Worm (Caenorhabditis elegans) whole organism, late embryonic: ENCODE measurements around the gene csp-2.
"Not testable (repeated sequence)": the region's sequence is repeated elsewhere in the genome, so short reads cannot be mapped to it uniquely, and the experiment has no call there.

ENCODE experiments used
- C08G9.2 ChIP-seq: sonication (generic microtip); optimal IDR thresholded peaks from 2 replicates; lab custom pipeline; 2016; ENCODE audit warnings: mild to moderate bottlenecking, missing genetic modification characterization, moderate library complexity, missing compliant biosample characterization
- C38D4.7 ChIP-seq: fragments of 200-800 bp; sonication (Bioruptor generic); optimal IDR thresholded peaks from 2 replicates; lab custom pipeline; 2018; ENCODE audit warnings: mild to moderate bottlenecking, missing genetic modification characterization, moderate library complexity, missing compliant biosample characterization
- K09A11.1 ChIP-seq: sonication (generic microtip); optimal IDR thresholded peaks from 2 replicates; lab custom pipeline; 2017; ENCODE audit warnings: antibody characterized with exemption, mild to moderate bottlenecking, missing genetic modification characterization, missing compliant biosample characterization; ENCODE audit not compliant: insufficient read depth
- ahr-1 ChIP-seq: sonication (generic microtip); optimal IDR thresholded peaks from 2 replicates; lab custom pipeline; 2016; ENCODE audit warnings: missing genetic modification characterization, missing compliant biosample characterization
- ceh-14 ChIP-seq: sonication (generic microtip); optimal IDR thresholded peaks from 2 replicates; lab custom pipeline; 2016; ENCODE audit warnings: missing genotype, missing genetic modification characterization, missing compliant biosample characterization
- ceh-19 ChIP-seq: fragments of 200-800 bp; sonication (Bioruptor generic); optimal IDR thresholded peaks from 2 replicates; lab custom pipeline; 2018; ENCODE audit warnings: mild to moderate bottlenecking, missing genetic modification characterization, missing compliant biosample characterization
- ceh-2 ChIP-seq: sonication (generic microtip); optimal IDR thresholded peaks from 2 replicates; lab custom pipeline; 2016; ENCODE audit warnings: missing genotype, missing genetic modification characterization, missing compliant biosample characterization
- ceh-24 ChIP-seq: sonication (generic microtip); optimal IDR thresholded peaks from 2 replicates; lab custom pipeline; 2016; ENCODE audit warnings: mild to moderate bottlenecking, missing genetic modification characterization, missing compliant biosample characterization
- ceh-30 ChIP-seq: fragments of 150-350 bp; optimal IDR thresholded peaks from 2 replicates; lab custom pipeline; 2014; ENCODE audit warnings: missing biosample characterization, missing genetic modification characterization
- ceh-31 ChIP-seq: sonication (generic microtip); optimal IDR thresholded peaks from 2 replicates; lab custom pipeline; 2016; ENCODE audit warnings: missing genetic modification characterization, missing compliant biosample characterization
- ceh-6 ChIP-seq: fragments of 200-800 bp; sonication (Bioruptor generic); optimal IDR thresholded peaks from 2 replicates; lab custom pipeline; 2018; ENCODE audit warnings: mild to moderate bottlenecking, missing genetic modification characterization, missing compliant biosample characterization
- che-1 ChIP-seq: sonication (generic microtip); optimal IDR thresholded peaks from 2 replicates; lab custom pipeline; 2016; ENCODE audit warnings: mild to moderate bottlenecking, missing genetic modification characterization, missing compliant biosample characterization
- dmd-4 ChIP-seq: sonication (generic microtip); optimal IDR thresholded peaks from 2 replicates; lab custom pipeline; 2016; ENCODE audit warnings: borderline replicate concordance, missing genetic modification characterization, missing compliant biosample characterization
- dve-1 ChIP-seq: sonication (generic microtip); optimal IDR thresholded peaks from 2 replicates; lab custom pipeline; 2017; ENCODE audit warnings: antibody characterized with exemption, mild to moderate bottlenecking, missing genetic modification characterization, missing compliant biosample characterization
- elt-2 ChIP-seq: sonication (generic microtip); optimal IDR thresholded peaks from 2 replicates; lab custom pipeline; 2016; ENCODE audit warnings: missing genetic modification reagents, missing genetic modification characterization, missing compliant biosample characterization
- eyg-1 ChIP-seq: sonication (generic microtip); optimal IDR thresholded peaks from 2 replicates; lab custom pipeline; 2016; ENCODE audit warnings: missing genotype, missing genetic modification characterization, missing compliant biosample characterization
- fax-1 ChIP-seq: sonication (generic microtip); optimal IDR thresholded peaks from 2 replicates; lab custom pipeline; 2016; ENCODE audit warnings: missing genotype, missing genetic modification characterization, missing compliant biosample characterization
- fkh-6 ChIP-seq: sonication (generic microtip); optimal IDR thresholded peaks from 2 replicates; lab custom pipeline; 2016; ENCODE audit warnings: missing genetic modification characterization, missing compliant biosample characterization
- gmeb-2 ChIP-seq: sonication (generic microtip); optimal IDR thresholded peaks from 2 replicates; lab custom pipeline; 2016; ENCODE audit warnings: missing genetic modification characterization, inconsistent platforms, missing compliant biosample characterization
- hlh-13 ChIP-seq: fragments of 200-800 bp; sonication (Bioruptor generic); optimal IDR thresholded peaks from 2 replicates; lab custom pipeline; 2018; ENCODE audit warnings: mild to moderate bottlenecking, missing genetic modification characterization, missing compliant biosample characterization
- hlh-15 ChIP-seq: sonication (generic microtip); optimal IDR thresholded peaks from 2 replicates; lab custom pipeline; 2016; ENCODE audit warnings: missing genetic modification characterization, missing compliant biosample characterization
- hlh-30 ChIP-seq: sonication (generic microtip); optimal IDR thresholded peaks from 2 replicates; lab custom pipeline; 2017; ENCODE audit warnings: antibody characterized with exemption, missing genetic modification characterization, missing compliant biosample characterization; ENCODE audit not compliant: insufficient read depth
- hlh-6 ChIP-seq: sonication (generic microtip); optimal IDR thresholded peaks from 2 replicates; lab custom pipeline; 2016; ENCODE audit warnings: missing genotype, missing genetic modification characterization, missing compliant biosample characterization
- hlh-8 ChIP-seq: sonication (generic microtip); optimal IDR thresholded peaks from 2 replicates; lab custom pipeline; 2016; ENCODE audit warnings: missing genotype, missing genetic modification characterization, missing compliant biosample characterization
- lim-6 ChIP-seq: sonication (generic microtip); optimal IDR thresholded peaks from 2 replicates; lab custom pipeline; 2016; ENCODE audit warnings: missing genetic modification characterization, missing compliant biosample characterization
- lin-11 ChIP-seq: fragments of 200-800 bp; sonication (Bioruptor generic); optimal IDR thresholded peaks from 2 replicates; lab custom pipeline; 2018; ENCODE audit warnings: mild to moderate bottlenecking, missing genetic modification characterization, missing compliant biosample characterization
- madf-2 ChIP-seq: sonication (generic microtip); optimal IDR thresholded peaks from 2 replicates; lab custom pipeline; 2017; ENCODE audit warnings: missing genetic modification characterization, missing compliant biosample characterization
- mec-3 ChIP-seq: sonication (generic microtip); optimal IDR thresholded peaks from 2 replicates; lab custom pipeline; 2016; ENCODE audit warnings: borderline replicate concordance, missing genetic modification characterization, missing compliant biosample characterization
- nhr-11 ChIP-seq: fragments of 150-350 bp; optimal IDR thresholded peaks from 2 replicates; lab custom pipeline; 2014; ENCODE audit warnings: missing biosample characterization, missing genetic modification characterization
- npax-4 ChIP-seq: sonication (generic microtip); optimal IDR thresholded peaks from 2 replicates; lab custom pipeline; 2016; ENCODE audit warnings: missing genetic modification characterization, missing compliant biosample characterization
- pag-3 ChIP-seq: sonication (generic microtip); optimal IDR thresholded peaks from 2 replicates; lab custom pipeline; 2016; ENCODE audit warnings: missing compliant biosample characterization, missing genetic modification characterization, borderline replicate concordance
- pax-1 ChIP-seq: fragments of 150-350 bp; optimal IDR thresholded peaks from 2 replicates; lab custom pipeline; 2014; ENCODE audit warnings: missing biosample characterization, missing genetic modification characterization
- pqm-1 ChIP-seq: sonication (generic microtip); optimal IDR thresholded peaks from 2 replicates; lab custom pipeline; 2016; ENCODE audit warnings: missing genetic modification characterization, missing compliant biosample characterization
- pros-1 ChIP-seq: fragments of 150-350 bp; optimal IDR thresholded peaks from 2 replicates; lab custom pipeline; 2014; ENCODE audit warnings: missing biosample characterization, missing genetic modification reagents, missing genetic modification characterization
- sdc-2 ChIP-seq: sonication (generic microtip); optimal IDR thresholded peaks from 2 replicates; lab custom pipeline; 2016; ENCODE audit warnings: missing genotype, missing genetic modification characterization, missing compliant biosample characterization
- sox-2 ChIP-seq: fragments of 200-800 bp; sonication (Bioruptor generic); IDR thresholded peaks from 2 replicates; pipeline ENCODE4 v1.3.6; 2022; ENCODE audit warnings: missing genetic modification reagents, missing genetic modification characterization, missing compliant biosample characterization
- syd-9 ChIP-seq: sonication (generic microtip); optimal IDR thresholded peaks from 2 replicates; lab custom pipeline; 2016; ENCODE audit warnings: mild to moderate bottlenecking, missing genetic modification characterization, moderate library complexity, missing compliant biosample characterization
- tbx-2 ChIP-seq: sonication (generic microtip); optimal IDR thresholded peaks from 2 replicates; lab custom pipeline; 2016; ENCODE audit warnings: missing genetic modification characterization, missing compliant biosample characterization
- ttx-3 ChIP-seq: sonication (generic microtip); optimal IDR thresholded peaks from 2 replicates; lab custom pipeline; 2016; ENCODE audit warnings: missing genetic modification reagents, missing genetic modification characterization, missing compliant biosample characterization
- unc-3 ChIP-seq, 2 experiments: fragments of 200-800 bp in 1 of 2; sonication (Bioruptor generic) in 1 of 2; sonication (generic microtip) in 1 of 2; conservative IDR thresholded peaks in 1 of 2; optimal IDR thresholded peaks in 1 of 2; 2 replicates each; pipeline versions ENCODE4 v1.3.6 to Lab custom; 2016 to 2022; ENCODE audit warnings: missing compliant biosample characterization in 2 of 2, missing genetic modification characterization in 2 of 2, missing genetic modification reagents in 1 of 2
- unc-86 ChIP-seq: sonication (generic microtip); optimal IDR thresholded peaks from 2 replicates; lab custom pipeline; 2016; ENCODE audit warnings: missing genetic modification characterization, missing compliant biosample characterization
- zip-5 ChIP-seq: sonication (generic microtip); optimal IDR thresholded peaks from 2 replicates; lab custom pipeline; 2016; ENCODE audit warnings: missing genetic modification characterization, missing compliant biosample characterization
- ztf-16 ChIP-seq: sonication (generic microtip); optimal IDR thresholded peaks from 2 replicates; lab custom pipeline; 2017; ENCODE audit warnings: missing genetic modification characterization, missing compliant biosample characterization

csp-2 gene

ce11 chrIV:6301764-6302163 is 5.8 kb upstream of the csp-2 start, which contains the start of gene srv-26:
TSS of gene srv-26 (minus strand) at chrIV:6301864.
- TF ChIP-seq ceh-14 (tag; lab: Kevin White, UChicago) (no peak), eyg-1 (no peak), elt-2 (tag; lab: Kevin White, UChicago) (no peak), dmd-4 (tag; lab: Kevin White, UChicago) (no peak), hlh-6 (tag; lab: Kevin White, UChicago) (no peak), npax-4 (tag; lab: Kevin White, UChicago) (no peak), pax-1 (tag; lab: Kevin White, UChicago) (no peak), zip-5 (tag; lab: Kevin White, UChicago) (no peak), hlh-13 (GFP tag; lab: Kevin White, UChicago) (no peak), pqm-1 (tag; lab: Kevin White, UChicago) (no peak), pag-3 (tag; lab: Kevin White, UChicago) (no peak), ceh-24 (tag; lab: Kevin White, UChicago) (no peak), hlh-15 (tag; lab: Kevin White, UChicago) (no peak), ceh-6 (no peak), hlh-30 (tag; lab: Kevin White, UChicago) (no peak)
- TF ChIP-seq, all 69 proteins: peak for 0

- no peak for TF ChIP-seq mec-3 (tag; lab: Kevin White, UChicago)
- TF ChIP-seq C08G9.2 (tag; lab: Kevin White, UChicago): no peak
- TF ChIP-seq che-1 (tag; lab: Kevin White, UChicago): no peak
- TF ChIP-seq madf-2: no peak
- TF ChIP-seq zip-5 (tag; lab: Kevin White, UChicago): no peak
- TF ChIP-seq fax-1 (tag; lab: Kevin White, UChicago): no peak
- TF ChIP-seq sdc-2: no peak
- TF ChIP-seq unc-3 (GFP tag; conservative IDR thresholded peaks at IDR 0.05; lab: Robert Waterston, UW): no peak
- no peak for TF ChIP-seq unc-3 (tag; optimal IDR thresholded peaks at IDR 0.05; lab: Kevin White, UChicago)
Measured at ce11 chrIV:6303642-6304041, 3.9 kb upstream of the csp-2 start, which contains the start of gene srv-25. TSS of gene srv-25 (minus strand) at chrIV:6303742.

ce11 chrIV:6317357-6317756 is 9.8 kb downstream of the csp-2 start, which contains the start of gene Y73B6BL.12:
TSS of gene Y73B6BL.12 (minus strand) at chrIV:6317457.
- not testable (repeated sequence) for TF ChIP-seq ceh-14 (tag; lab: Kevin White, UChicago); elt-2 (tag; lab: Kevin White, UChicago); unc-86

ce11 chrIV:6321667-6322066 is 14.1 kb downstream of the csp-2 start, which contains the start of gene Y73B6BL.29:
TSS of gene Y73B6BL.29 (plus strand) at chrIV:6321929.
- TF ChIP-seq ttx-3 (tag; lab: Kevin White, UChicago) (peak; percentile 54), pax-1 (tag; lab: Kevin White, UChicago) (peak; percentile 63), sdc-2 (no peak), zip-5 (tag; lab: Kevin White, UChicago) (peak; percentile 84), ceh-30 (no peak), syd-9 (tag; lab: Kevin White, UChicago) (no peak), ceh-19 (GFP tag; lab: Kevin White, UChicago) (peak; percentile 56), K09A11.1 (no peak), pros-1 (tag; lab: Kevin White, UChicago) (no peak), sox-2 (GFP tag; lab: Robert Waterston, UW) (no peak), pqm-1 (tag; lab: Kevin White, UChicago) (peak; percentile 69), dve-1 (tag; lab: Kevin White, UChicago) (no peak), nhr-11 (tag; lab: Kevin White, UChicago) (no peak), unc-3 (GFP tag; conservative IDR thresholded peaks at IDR 0.05; lab: Robert Waterston, UW) (no peak), unc-3 (tag; optimal IDR thresholded peaks at IDR 0.05; lab: Kevin White, UChicago) (peak; percentile 27), che-1 (tag; lab: Kevin White, UChicago) (no peak), ztf-16 (peak; percentile 17), hlh-8 (tag; lab: Kevin White, UChicago) (peak; percentile 86), C08G9.2 (tag; lab: Kevin White, UChicago) (peak; percentile 93), fax-1 (tag; lab: Kevin White, UChicago) (peak; percentile 75), ceh-31 (tag; lab: Kevin White, UChicago) (peak; percentile 91), gmeb-2 (tag; lab: Kevin White, UChicago) (peak; percentile 18), lin-11 (tag; lab: Kevin White, UChicago) (no peak), ceh-14 (tag; lab: Kevin White, UChicago) (peak; percentile 56), tbx-2 (tag; lab: Kevin White, UChicago) (peak; percentile 87), ahr-1 (tag; lab: Kevin White, UChicago) (no peak), dmd-4 (tag; lab: Kevin White, UChicago) (no peak), lim-6 (tag; lab: Kevin White, UChicago) (peak; percentile 32), hlh-6 (tag; lab: Kevin White, UChicago) (no peak), ceh-2 (tag; lab: Kevin White, UChicago) (peak; percentile 92), fkh-6 (no peak), elt-2 (tag; lab: Kevin White, UChicago) (peak; percentile 58), C38D4.7 (no peak)
